Fruit fly (Drosophila melanogaster): Measurements from ENCODE around the gene Cht7.

Gene Cht7

dm6 chr3L:3046325-3047156 lies 60.2 kb downstream of the Cht7 start, which contains the start of the genes scramb2 and Sk2 (continued):
- TF ChIP-seq ken (GFP tag; IDR thresholded peaks at IDR 0.05), result peak; percentile 91
- peak; percentile 80 for TF ChIP-seq NC2β (GFP tag; optimal IDR thresholded peaks at IDR 0.05)
- TF ChIP-seq unpg (GFP tag; optimal IDR thresholded peaks at IDR 0.05), result peak; percentile 97
- TF ChIP-seq CG5953 (GFP tag; IDR thresholded peaks at IDR 0.05), result peak; percentile 94
- peak; percentile 95 for TF ChIP-seq slbo (GFP tag; IDR thresholded peaks at IDR 0.05)
- peak; percentile 90 for TF ChIP-seq CG11093 (GFP tag; IDR thresholded peaks at IDR 0.05)
- TF ChIP-seq jing (GFP tag; optimal IDR thresholded peaks at IDR 0.05), result peak; percentile 90
- TF ChIP-seq Camta (GFP tag; optimal IDR thresholded peaks at IDR 0.05), result peak; percentile 80
- peak; percentile 77 for TF ChIP-seq CkIIα-i1 (GFP tag; IDR thresholded peaks at IDR 0.05)
- peak; percentile 91 for TF ChIP-seq Nf-YC (tag; optimal IDR thresholded peaks at IDR 0.05)
- TF ChIP-seq CG7987 (GFP tag; optimal IDR thresholded peaks at IDR 0.05), result peak; percentile 83
- TF ChIP-seq tin (GFP tag; optimal IDR thresholded peaks at IDR 0.05), result peak; percentile 95
- peak; percentile 60 for TF ChIP-seq Ets97D (GFP tag; optimal IDR thresholded peaks at IDR 0.05)
- TF ChIP-seq CG30020 (tag; optimal IDR thresholded peaks at IDR 0.05), result peak; percentile 61
- peak; percentile 84 for TF ChIP-seq CG6654 (GFP tag; optimal IDR thresholded peaks at IDR 0.05)
- peak; percentile 94 for TF ChIP-seq CG8924 (tag; optimal IDR thresholded peaks at IDR 0.05)
- TF ChIP-seq CG4707 (GFP tag; optimal IDR thresholded peaks at IDR 0.05), result peak; percentile 91
- peak; percentile 89 for TF ChIP-seq H15 (GFP tag; IDR thresholded peaks at IDR 0.05)
- TF ChIP-seq tup (GFP tag; optimal IDR thresholded peaks at IDR 0.05), result peak; percentile 81
- peak; percentile 96 for TF ChIP-seq HmgZ (tag; optimal IDR thresholded peaks at IDR 0.05)
- TF ChIP-seq CG16863 (GFP tag; optimal IDR thresholded peaks at IDR 0.05), result peak; percentile 85
- peak; percentile 80 for TF ChIP-seq fd102C (GFP tag; optimal IDR thresholded peaks at IDR 0.05)
- peak; percentile 83 for TF ChIP-seq gt (GFP tag; IDR thresholded peaks at IDR 0.05)
- peak; percentile 73 for TF ChIP-seq eyg (GFP tag; optimal IDR thresholded peaks at IDR 0.05)
- TF ChIP-seq CG11504 (tag; optimal IDR thresholded peaks at IDR 0.05), result peak; percentile 95
- peak; percentile 90 for TF ChIP-seq CG15514 (GFP tag; optimal IDR thresholded peaks at IDR 0.05)
- TF ChIP-seq ind (GFP tag; optimal IDR thresholded peaks at IDR 0.05), result peak; percentile 94
- peak; percentile 97 for TF ChIP-seq CG12659 (GFP tag; optimal IDR thresholded peaks at IDR 0.05)
- TF ChIP-seq lab (GFP tag; optimal IDR thresholded peaks at IDR 0.05), result peak; percentile 98
- peak; percentile 92 for TF ChIP-seq gce (GFP tag; IDR thresholded peaks at IDR 0.05)
- peak; percentile 88 for TF ChIP-seq CG14667 (GFP tag; IDR thresholded peaks at IDR 0.05)
- no peak for TF ChIP-seq yki (optimal IDR thresholded peaks at IDR 0.05)
- no peak for TF ChIP-seq CG15479 (GFP tag; optimal IDR thresholded peaks at IDR 0.05)
- peak; percentile 83 for TF ChIP-seq CG1647 (GFP tag; optimal IDR thresholded peaks at IDR 0.05)
- TF ChIP-seq amos (GFP tag; IDR thresholded peaks at IDR 0.05; ENCODE audit: partially characterized antibody), result no peak
- TF ChIP-seq HLHmδ (GFP tag; optimal IDR thresholded peaks at IDR 0.05), result peak; percentile 58
- peak; percentile 94 for TF ChIP-seq CG10979 (tag; optimal IDR thresholded peaks at IDR 0.05)
- TF ChIP-seq crc (GFP tag; optimal IDR thresholded peaks at IDR 0.05), result peak; percentile 81
- no peak for TF ChIP-seq hb (GFP tag; IDR thresholded peaks at IDR 0.05; ENCODE audit: partially characterized antibody)
- TF ChIP-seq tll (GFP tag; optimal IDR thresholded peaks at IDR 0.05), result no peak
- TF ChIP-seq CG10321 (GFP tag; IDR thresholded peaks at IDR 0.05), result peak; percentile 82
- peak; percentile 79 for TF ChIP-seq GATAe (GFP tag; conservative IDR thresholded peaks at IDR 0.05)
- peak; percentile 85 for TF ChIP-seq CG13894 (tag; optimal IDR thresholded peaks at IDR 0.05)
- peak; percentile 76 for TF ChIP-seq CG9609 (GFP tag; optimal IDR thresholded peaks at IDR 0.05)
- TF ChIP-seq HmgD (GFP tag; optimal IDR thresholded peaks at IDR 0.05), result peak; percentile 8
- TF ChIP-seq lbe (GFP tag; optimal IDR thresholded peaks at IDR 0.05), result peak; percentile 93
- TF ChIP-seq CG3407 (GFP tag; optimal IDR thresholded peaks at IDR 0.05), result peak; percentile 87
- TF ChIP-seq dpn (GFP tag; optimal IDR thresholded peaks at IDR 0.05), result peak; percentile 91 to 94
- TF ChIP-seq nmo (GFP tag; optimal IDR thresholded peaks at IDR 0.05), result peak; percentile 94

All from whole organism, embryonic.